Fruit fly (Drosophila melanogaster) whole organism, wandering third instar larva: Measurements from ENCODE around the gene CG7963.

Source experiments
- br ChIP-seq: fragments of 200-800 bp; sonication (Bioruptor generic); optimal IDR thresholded peaks from 2 replicates; lab custom pipeline; 2016; ENCODE audit warnings: missing biosample characterization, missing genetic modification characterization
- h ChIP-seq: fragments of 200-800 bp; sonication (Bioruptor generic); optimal IDR thresholded peaks from 3 replicates; lab custom pipeline; 2016; ENCODE audit warnings: missing biosample characterization, mild to moderate bottlenecking, missing genetic modification characterization
- psq ChIP-seq: fragments of 200-800 bp; sonication (Bioruptor generic); optimal IDR thresholded peaks from 3 replicates; lab custom pipeline; 2017; ENCODE audit warnings: missing biosample characterization, mild to moderate bottlenecking, missing genetic modification characterization, moderate library complexity

- TF ChIP-seq br (GFP tag; lab: Kevin White, UChicago) (no peak), psq (no peak), h (GFP tag; lab: Kevin White, UChicago) (no peak)
Measured at dm6 chr3R:8344174-8344573, 18.5 kb upstream of the CG7963 start, which contains the start of gene DppIII.
